Fruit fly (Drosophila melanogaster) ovary, adult (tissue): ENCODE data around the gene Mst84Dd.

Experiments used
- CG17801 ChIP-seq: fragments of 200-800 bp; optimal IDR thresholded peaks from 2 replicates; lab custom pipeline; 2019; ENCODE audit warnings: missing biosample characterization, mild to moderate bottlenecking, missing genetic modification characterization, moderate library complexity; ENCODE audit not compliant: partially characterized antibody

The Mst84Dd gene

DNA sequence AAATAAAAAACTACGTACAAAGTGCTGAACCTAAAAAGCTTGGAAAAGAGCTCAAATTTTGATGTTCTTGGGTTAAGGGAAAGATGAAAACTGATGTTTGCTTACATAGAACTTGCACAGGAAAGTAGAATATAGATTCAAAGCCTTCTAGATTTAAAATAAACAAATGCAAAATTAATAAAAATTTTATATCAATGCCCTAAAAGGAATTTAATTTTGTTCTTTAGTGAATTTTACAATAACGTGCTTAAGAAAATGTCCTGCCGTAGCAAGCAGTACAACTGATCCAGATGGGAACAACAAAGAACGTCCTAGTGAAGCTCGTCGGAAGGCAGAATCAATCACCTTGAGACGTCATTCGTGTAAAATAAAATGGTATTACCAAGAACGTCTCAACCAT, at the start of gene Mst84Dd:
Gene Mst84Dd, minus strand, starts transcription at position 101 of the 400 bp plus-strand sequence.
- no peak for TF ChIP-seq CG17801

DNA sequence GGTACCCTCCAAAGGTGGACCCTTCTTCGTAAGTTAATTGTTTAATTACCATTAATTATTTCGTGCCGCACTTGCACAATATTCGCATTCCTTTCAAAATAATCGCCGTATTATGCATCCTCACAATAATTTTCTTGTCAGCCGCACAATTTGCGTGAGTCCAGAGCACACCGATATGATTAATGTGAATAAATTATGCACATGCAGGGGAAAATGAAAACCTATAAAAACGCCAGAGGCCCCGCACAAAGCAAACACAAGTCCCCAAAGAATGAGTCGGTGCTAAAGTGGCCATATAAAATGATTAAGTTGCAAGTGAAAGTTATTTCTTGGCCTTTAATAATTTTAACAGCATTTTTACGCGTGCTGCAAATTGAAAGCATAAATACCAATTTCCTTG, 43.0 kb upstream of the Mst84Dd start, which contains the start of gene Ir84a:
Gene Ir84a, plus strand, starts transcription at position 301 of the 400 bp plus-strand sequence.
- no peak for TF ChIP-seq CG17801

DNA sequence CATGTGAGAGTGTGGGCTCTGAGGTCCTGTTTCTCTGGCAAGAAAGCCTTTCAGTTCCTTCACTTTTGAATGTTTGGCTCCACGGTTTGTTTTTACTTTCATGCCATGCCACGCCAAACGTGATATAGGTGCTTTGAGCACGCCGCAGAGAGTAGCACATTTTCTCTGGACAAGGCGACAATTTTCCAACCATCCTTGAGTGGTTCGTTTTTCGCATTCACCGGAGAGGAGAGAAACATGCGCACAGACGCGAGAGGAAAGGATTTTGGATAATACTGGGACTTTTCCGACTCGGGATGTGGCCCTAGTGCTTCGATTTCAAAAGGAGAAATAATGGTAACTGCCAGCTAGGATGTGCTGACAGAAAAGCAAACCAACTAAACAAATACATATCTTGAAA, 30.5 kb upstream of the Mst84Dd start:
- TF ChIP-seq CG17801 = no peak

DNA sequence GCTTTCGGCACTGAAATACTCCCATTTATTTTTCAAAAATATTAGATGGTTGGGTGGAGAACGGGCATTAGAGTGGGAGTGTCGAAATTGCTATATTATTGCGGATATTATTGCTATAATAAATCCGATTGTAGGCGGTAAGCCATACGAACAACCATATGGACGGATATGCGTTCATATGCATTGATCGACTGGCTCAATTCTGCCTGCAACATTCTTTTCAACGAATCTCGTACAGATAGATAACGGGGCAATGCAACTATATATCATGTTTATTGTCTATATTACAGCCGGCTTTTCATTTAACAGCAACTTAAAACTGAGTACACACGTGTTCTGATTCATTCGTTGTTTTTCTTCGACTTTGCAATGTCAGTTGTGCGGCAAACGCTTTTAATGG, 27.5 kb upstream of the Mst84Dd start, which contains the start of gene CG42650:
Gene CG42650, plus strand, starts transcription at position 301 of the 400 bp plus-strand sequence.
- TF ChIP-seq CG17801 = no peak

DNA sequence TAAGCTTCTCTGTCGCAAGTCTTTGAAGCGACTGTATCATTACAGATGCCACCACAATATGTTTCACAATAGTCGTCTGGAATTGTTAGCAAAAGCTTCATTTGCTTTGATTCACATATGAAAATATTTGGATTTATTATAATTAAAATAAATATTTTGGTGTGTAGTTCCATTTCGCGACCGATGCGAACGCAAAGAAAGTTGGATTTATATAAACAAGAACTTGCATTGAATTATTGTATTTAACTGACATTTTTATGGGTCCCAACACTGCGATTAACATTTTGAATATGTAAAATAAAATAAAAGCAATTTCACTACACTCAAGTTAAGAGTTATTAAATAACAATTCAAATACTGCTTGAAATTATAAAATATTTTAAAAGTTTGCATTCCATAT, 5.6 kb upstream of the Mst84Dd start, which contains the start of gene MstProx:
Gene MstProx, minus strand, starts transcription at position 101 of the 400 bp plus-strand sequence.
- TF ChIP-seq CG17801 = no peak

DNA sequence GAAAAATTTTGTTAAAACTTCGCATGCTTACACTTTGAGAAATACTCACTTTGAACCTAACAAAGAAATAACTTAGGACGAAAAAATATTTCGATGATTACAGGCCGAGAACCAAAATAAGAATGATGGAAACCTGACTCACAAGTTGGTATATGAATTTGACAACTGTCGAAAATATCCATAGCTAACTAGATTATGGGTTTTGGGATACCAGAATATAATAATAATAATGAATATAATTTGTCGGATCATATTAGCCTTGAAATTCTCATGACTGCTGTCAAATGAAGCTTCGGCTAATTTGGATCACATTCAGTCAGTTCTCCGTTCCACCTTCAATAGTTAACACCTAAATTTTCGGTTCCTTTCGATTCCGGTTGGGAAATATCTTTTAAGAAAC, 2.0 kb upstream of the Mst84Dd start, which contains the start of the genes Mst84Db and Mst84Da:
Gene Mst84Db, minus strand, starts transcription at position 101 of the 400 bp plus-strand sequence.
Gene Mst84Da, plus strand, starts transcription at position 324 of the 400 bp plus-strand sequence.
- TF ChIP-seq CG17801 = no peak

DNA sequence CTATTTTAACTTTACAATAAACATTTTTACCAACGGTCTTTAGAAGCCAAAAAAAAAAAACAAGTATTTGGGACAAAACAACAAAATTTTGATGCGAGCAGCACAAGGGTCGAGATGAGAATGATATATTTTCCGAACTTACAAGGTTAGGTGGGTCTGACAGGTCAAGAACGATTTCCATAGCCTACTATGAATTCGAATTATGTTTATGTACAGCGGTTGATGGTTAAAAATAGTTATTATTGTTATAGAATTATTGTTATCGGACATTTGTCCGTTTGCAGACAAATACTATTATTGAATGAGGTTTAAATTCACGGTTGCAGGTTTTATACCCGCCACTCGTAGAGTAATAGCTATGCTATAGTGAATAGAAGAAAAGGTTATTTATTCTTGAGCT, 1.0 kb upstream of the Mst84Dd start, which contains the start of gene Mst84Dc:
Gene Mst84Dc, minus strand, starts transcription at position 101 of the 400 bp plus-strand sequence.
- TF ChIP-seq CG17801 = no peak

DNA sequence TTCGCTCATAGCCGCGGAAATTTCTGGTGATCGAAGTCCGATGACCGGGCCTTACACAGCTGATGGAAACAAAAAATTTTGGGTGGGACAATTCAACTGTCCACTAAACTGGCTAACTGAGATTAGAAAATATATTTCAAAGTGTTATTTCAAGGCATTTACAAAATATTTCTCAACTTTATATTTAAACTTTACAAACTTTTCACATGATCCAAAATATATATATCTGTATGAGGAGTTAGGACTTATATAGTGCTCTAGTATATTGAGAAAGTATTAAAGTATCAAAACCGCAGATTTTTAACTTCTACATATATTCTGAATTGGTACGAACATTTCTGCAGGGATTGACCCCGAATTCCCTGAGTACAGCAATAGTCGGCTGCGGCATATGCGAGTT, 1.6 kb downstream of the Mst84Dd start, which contains the start of gene CG17944:
Gene CG17944, minus strand, starts transcription at position 101 of the 400 bp plus-strand sequence.
- no peak for TF ChIP-seq CG17801

DNA sequence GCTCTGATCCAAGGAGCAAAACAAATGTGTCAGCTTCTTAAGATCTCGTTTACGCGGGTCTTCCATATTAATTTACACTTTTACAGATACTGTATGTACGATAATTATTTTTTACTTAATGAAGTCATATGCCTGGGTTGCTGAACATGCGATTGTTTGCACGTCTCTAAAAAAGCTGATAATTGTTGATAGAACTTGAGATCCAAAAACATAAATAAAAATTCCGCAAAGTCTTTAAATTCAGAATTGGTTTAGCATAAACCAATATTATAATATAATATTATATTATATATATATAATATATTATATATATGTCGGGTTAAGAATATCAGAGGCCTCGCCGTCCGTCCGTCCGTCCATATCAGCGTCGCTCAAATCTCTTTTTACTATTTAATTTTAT, 14.1 kb downstream of the Mst84Dd start, which contains the start of gene CG43290:
Gene CG43290, minus strand, starts transcription at position 101 of the 400 bp plus-strand sequence.
- TF ChIP-seq CG17801 = no peak

DNA sequence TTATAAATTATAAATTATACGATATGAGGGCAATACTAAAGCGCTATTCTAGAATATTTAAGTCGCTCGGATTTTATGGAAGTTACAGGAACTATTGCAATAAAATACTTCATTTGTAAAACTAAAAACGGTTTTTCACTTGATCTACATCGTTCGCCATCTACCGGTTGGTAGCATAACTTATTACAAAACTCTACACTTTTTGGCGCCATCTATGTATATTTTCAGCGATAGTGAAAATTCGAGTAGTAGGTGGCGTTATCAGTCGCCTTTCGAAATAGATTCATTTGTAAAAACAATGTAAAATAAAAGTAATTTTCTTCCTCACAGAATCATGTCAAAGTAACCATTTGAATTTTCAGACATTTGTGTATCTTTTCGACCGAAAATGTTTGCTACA, 17.1 kb downstream of the Mst84Dd start, which contains the start of gene nxf4:
Gene nxf4, plus strand, starts transcription at position 286 of the 400 bp plus-strand sequence.
- no peak for TF ChIP-seq CG17801

DNA sequence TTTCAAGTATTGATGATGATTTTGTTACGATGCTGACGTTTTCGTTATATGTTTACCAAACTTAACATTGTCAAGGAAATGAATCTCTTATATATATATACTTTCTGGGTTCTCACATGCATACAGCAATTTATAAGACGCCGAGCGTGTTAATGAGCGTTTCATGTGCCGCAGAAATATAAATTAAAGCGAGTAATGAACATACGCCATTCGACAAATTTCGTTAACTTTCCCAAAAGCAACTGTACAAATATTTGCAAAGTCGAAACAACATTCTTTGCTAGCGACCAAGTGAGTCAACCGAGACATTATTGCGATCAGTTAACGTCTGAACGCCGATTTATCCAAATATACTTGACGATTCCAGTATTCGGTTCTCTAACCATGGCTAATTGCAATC, 18.8 kb downstream of the Mst84Dd start, which contains the start of gene CG31496:
Gene CG31496, plus strand, starts transcription at position 301 of the 400 bp plus-strand sequence.
- TF ChIP-seq CG17801 = no peak

DNA sequence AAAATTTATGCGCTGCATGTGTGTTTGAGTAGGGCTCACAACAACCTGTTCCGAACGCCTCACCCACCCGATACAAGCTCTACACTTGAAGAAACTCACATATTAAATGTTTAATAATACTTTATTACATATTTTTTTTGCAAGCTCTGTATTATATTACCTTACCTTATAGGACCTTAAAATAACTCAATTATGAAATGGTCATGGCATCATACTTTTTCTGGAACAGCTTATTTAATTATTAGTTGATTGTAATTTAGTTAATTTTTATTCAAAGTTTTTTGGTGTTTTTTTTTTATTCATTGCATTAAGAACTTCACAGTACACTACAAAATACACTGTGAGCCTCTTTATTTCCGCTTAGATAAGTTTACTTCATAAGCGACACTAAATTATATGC, 27.1 kb downstream of the Mst84Dd start:
- no peak for TF ChIP-seq CG17801

DNA sequence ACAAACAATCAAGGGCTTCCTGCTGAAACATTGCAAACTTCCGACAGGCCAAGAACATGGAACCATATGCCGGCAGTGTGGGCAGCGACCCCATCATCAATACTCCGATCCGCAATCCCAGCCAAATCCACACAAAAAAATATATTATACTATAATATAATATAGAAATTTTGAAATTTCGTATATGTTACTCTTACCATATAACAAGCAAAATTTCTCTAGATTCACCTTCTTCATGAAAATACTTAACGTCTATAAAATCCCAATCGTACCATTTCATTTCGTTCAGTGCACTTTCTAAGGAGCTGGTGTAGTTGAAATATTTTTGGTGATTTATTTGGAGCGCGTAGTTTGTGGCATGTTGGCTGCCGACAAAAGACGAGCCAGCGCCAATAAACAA, 29.0 kb downstream of the Mst84Dd start:
- TF ChIP-seq CG17801 = no peak

DNA sequence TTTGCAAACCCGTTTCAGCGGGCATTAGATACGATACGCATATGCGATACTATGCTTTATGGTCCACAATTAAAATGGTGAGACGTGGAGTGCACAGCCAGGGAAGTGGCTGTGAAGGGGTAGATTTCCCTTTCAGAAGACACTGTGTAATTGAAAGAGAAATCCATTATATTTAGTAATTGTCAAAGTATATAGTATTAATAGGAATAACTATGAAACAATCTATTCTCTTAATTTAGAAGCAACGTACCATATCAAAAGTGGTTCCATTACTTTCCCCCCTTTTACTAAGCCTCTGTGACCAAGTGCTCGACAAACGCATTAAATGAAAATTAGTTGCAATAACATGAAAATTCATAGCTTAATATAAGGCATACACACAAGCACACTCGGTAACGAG, 32.9 kb downstream of the Mst84Dd start:
- no peak for TF ChIP-seq CG17801

DNA sequence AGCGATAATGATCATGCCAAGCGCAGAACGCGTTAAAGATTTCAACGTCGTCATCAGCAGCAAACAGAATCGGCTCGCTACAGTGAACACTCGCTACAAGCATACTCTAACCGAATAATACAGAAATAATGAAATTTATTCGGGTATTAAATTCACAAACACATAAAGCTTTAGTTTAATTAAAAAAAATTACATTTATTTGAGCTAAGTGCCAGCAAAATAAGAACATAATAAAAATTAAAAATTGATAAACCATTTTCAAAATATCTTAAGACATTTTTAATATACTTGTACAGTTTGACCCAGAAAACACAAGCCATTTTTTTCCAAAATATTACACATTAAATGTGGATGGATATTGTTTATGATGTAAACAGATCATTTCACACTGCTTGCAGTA, 37.4 kb downstream of the Mst84Dd start:
- TF ChIP-seq CG17801 = no peak

DNA sequence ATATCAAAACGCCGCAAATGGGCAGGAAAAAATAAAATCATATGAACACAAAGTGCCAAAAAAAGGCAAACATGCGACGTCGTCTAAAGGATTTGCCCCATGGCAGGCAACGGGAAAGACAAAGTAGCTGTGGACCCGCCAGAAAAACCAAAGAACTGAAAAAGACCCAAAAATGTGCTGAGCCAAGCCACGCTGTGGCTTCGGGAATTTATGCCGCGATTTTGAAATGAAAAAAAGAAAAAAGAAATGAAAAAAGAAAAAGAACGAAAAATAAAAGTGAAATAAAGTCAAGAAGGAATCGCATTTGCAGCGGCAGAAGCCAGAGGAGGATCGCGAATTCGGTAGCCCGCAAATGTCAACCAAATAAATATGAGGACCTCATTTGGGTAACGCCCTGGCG, 41.0 kb downstream of the Mst84Dd start:
- TF ChIP-seq CG17801 = no peak

DNA sequence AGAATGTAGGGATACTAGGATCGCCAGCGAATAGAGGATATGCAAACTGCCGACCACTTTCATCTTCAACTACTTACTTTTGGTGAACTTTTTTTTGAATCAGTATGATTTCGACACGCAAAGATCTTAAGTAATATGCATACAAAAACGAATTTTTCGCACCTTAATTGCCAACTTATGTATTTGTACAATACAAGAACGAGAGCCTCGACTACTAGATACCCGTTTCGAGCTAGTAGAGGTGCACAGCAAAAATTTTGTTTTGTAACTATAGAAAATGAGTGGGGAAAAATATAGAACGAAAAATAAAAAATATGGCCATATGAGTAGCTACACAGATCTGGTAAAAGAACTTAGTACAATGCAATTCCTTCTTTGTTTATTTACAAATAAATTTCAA, 46.5 kb downstream of the Mst84Dd start, which contains the start of gene CG10029:
Gene CG10029, minus strand, starts transcription at position 101 of the 400 bp plus-strand sequence.
- TF ChIP-seq CG17801 = no peak
